Worm (Caenorhabditis elegans): Measurements from ENCODE around the gene ddn-3.
"Not testable (repeated sequence)": the region's sequence is repeated elsewhere in the genome, so short reads cannot be mapped to it uniquely, and the experiment has no call there.

ddn-3 gene

DNA sequence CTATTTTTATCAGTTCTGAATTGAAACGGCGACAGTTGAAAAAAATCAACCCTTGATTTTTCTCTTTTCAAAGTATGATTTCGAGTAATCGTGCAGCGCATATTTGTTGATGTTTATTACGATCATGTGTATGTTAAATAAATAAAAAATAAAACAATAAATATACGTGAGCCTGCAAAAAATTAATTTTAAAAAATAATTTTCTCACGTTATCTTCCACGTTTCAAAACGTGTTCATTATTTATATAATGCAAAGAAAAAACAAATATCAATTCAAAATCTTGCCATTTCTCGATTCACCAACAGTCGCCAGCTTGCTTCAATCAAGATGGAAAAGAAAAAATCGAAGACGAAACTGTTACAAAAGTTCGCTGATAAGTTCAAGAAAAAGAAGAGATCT, 27.8 kb downstream of the ddn-3 start, which contains the start of gene F40G12.10:
F40G12.10 (plus strand) TSS at position 301 of the 400 bp plus-strand sequence.
- TF ChIP-seq lsy-2 (tag; optimal IDR thresholded peaks at IDR 0.05) (no peak), nhr-10 (tag; optimal IDR thresholded peaks at IDR 0.05) (no peak), elt-3 (tag; optimal IDR thresholded peaks at IDR 0.05) (no peak), nhr-23 (tag; optimal IDR thresholded peaks at IDR 0.05) (no peak), lin-39 (tag; optimal IDR thresholded peaks at IDR 0.05) (no peak), lin-11 (tag; optimal IDR thresholded peaks at IDR 0.05) (no peak), F13H6.1 (tag; optimal IDR thresholded peaks at IDR 0.05) (no peak), unc-39 (tag; optimal IDR thresholded peaks at IDR 0.05) (no peak), nhr-12 (tag; optimal IDR thresholded peaks at IDR 0.05) (no peak), blmp-1 (tag; optimal IDR thresholded peaks at IDR 0.05; ENCODE audit: insufficient read depth) (no peak), ceh-82 (tag; optimal IDR thresholded peaks at IDR 0.05) (no peak), nhr-77 (tag; optimal IDR thresholded peaks at IDR 0.05) (no peak), peb-1 (tag; optimal IDR thresholded peaks at IDR 0.05) (no peak), mdl-1 (tag; optimal IDR thresholded peaks at IDR 0.05) (no peak), unc-55 (GFP tag; optimal IDR thresholded peaks at IDR 0.05) (no peak), lin-13 (GFP tag; optimal IDR thresholded peaks at IDR 0.05) (no peak), gmeb-1 (tag; optimal IDR thresholded peaks at IDR 0.05) (no peak)

DNA sequence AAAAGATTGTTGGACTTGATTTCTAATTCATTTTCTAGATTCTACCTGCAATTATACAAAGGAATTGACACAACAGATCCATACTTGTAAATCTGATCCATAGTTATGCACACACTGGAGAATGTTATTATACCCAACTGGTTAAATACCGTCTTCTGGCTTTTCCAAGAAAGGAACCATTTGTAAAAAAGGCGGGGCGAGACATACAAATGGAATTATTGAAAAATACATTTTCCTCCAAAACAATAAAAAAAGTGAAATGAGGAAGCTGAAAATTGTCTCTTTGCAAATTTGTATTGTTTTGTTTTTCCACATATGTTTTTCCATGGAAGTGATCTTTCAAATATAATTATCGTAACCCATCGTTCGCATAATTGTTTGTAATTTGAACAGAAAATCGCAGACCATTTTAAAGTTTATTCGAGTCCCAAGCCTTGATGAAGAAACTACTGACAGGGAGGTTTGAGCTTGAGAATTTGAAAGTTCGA, 28.7 kb downstream of the ddn-3 start, which contains the start of the genes srt-74 and F40G12.9:
srt-74 (minus strand) TSS at position 101 of the 488 bp plus-strand sequence.
F40G12.9 (plus strand) TSS at position 438 of the 488 bp plus-strand sequence.
- no peak for TF ChIP-seq snpc-4 (tag; optimal IDR thresholded peaks at IDR 0.05)
- no peak for TF ChIP-seq fos-1 (tag; optimal IDR thresholded peaks at IDR 0.05)

DNA sequence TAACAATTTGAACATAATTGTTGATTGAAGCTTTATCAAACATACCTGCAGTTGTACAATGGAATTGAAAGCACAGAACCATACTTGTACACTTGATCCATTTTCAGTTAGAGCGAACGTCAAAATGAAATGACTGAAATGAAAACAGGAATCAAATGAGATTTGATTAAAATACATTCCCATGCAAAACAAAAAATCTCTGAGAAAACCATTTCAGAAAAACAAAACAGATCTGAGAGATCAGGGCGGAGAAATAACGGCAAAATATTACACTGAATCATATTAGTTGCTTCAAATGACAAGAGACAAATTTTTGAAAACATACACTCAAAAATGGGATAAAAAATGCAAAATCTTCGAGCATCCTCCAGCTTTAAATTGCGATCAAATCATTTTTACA, 31.2 kb downstream of the ddn-3 start, which contains the start of gene srt-33:
srt-33 (minus strand) TSS at position 101 of the 400 bp plus-strand sequence.
- TF ChIP-seq lin-39 (tag; optimal IDR thresholded peaks at IDR 0.05) (no peak), ama-1 (optimal IDR thresholded peaks at IDR 0.05) (no peak), nhr-23 (tag; optimal IDR thresholded peaks at IDR 0.05) (no peak), sma-9 (GFP tag; optimal IDR thresholded peaks at IDR 0.05) (no peak), sma-9 (tag; optimal IDR thresholded peaks at IDR 0.05) (no peak), ZK546.5 (tag; optimal IDR thresholded peaks at IDR 0.05) (no peak), elt-3 (tag; optimal IDR thresholded peaks at IDR 0.05) (no peak), F13H6.1 (tag; optimal IDR thresholded peaks at IDR 0.05) (no peak), ceh-82 (tag; optimal IDR thresholded peaks at IDR 0.05) (no peak), snpc-4 (tag; optimal IDR thresholded peaks at IDR 0.05) (no peak), Y55F3AM.14 (GFP tag; optimal IDR thresholded peaks at IDR 0.05) (no peak)

DNA sequence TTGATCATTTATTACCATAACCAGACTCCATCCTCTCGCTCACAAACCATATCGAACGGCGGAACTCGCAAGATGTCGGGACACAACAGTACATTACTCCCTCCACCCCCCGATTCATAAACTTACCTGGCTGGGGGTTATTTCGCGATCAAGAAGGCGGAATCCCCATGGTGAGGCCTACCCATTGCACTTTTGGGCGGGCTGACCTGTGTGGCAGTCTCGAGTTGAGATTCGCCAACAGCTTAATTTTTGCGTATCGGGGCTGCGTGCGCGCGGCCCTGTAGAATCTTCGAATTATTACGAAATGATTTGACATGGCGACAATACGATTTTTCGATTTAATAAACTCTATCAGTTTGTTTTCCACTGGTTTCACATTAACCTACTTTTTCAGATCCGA, 33.6 kb downstream of the ddn-3 start:
- peak; percentile 38 for TF ChIP-seq snpc-4 (tag; optimal IDR thresholded peaks at IDR 0.05)

DNA sequence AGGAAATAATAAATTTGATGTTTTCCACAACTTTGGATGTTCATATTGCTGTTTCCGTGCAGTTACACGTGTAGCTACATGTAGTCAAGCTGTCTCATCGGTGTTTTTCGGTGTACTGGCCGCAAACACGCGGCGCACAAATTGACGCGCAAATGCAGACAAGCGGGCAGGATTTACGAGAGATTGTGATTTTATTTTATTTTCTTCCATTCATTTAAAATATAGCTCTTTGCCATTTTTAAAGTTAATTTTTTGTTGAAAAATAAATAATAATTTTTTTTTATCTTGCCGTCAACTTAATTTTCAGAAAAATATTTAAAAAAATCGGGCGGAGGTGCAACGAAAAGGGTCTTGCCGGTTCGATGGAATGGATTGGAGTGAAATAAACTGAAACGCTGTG, 36.7 kb downstream of the ddn-3 start, which contains the start of gene F40G12.7:
F40G12.7 (plus strand) TSS at position 301 of the 400 bp plus-strand sequence.
- not testable (repeated sequence) for TF ChIP-seq zag-1 (tag; optimal IDR thresholded peaks at IDR 0.05); ama-1 (optimal IDR thresholded peaks at IDR 0.05); sma-3 (GFP tag; optimal IDR thresholded peaks at IDR 0.05)

ce11 chrV:14273019-14273418, 38.0 kb downstream of the ddn-3 start, which contains the start of gene F40G12.6:
TSS of gene F40G12.6 (minus strand) at chrV:14273119.
- TF ChIP-seq sma-9 (GFP tag; optimal IDR thresholded peaks at IDR 0.05) (no peak), sma-9 (tag; optimal IDR thresholded peaks at IDR 0.05) (no peak), unc-62 (GFP tag; optimal IDR thresholded peaks at IDR 0.05) (no peak), unc-39 (tag; optimal IDR thresholded peaks at IDR 0.05) (no peak), sma-3 (GFP tag; optimal IDR thresholded peaks at IDR 0.05) (no peak), ztf-11 (tag; optimal IDR thresholded peaks at IDR 0.05) (no peak), mab-5 (tag; optimal IDR thresholded peaks at IDR 0.05) (no peak), F13H6.1 (tag; optimal IDR thresholded peaks at IDR 0.05) (no peak), ztf-4 (tag; optimal IDR thresholded peaks at IDR 0.05) (no peak), R02D3.7 (tag; optimal IDR thresholded peaks at IDR 0.05) (no peak), lin-39 (tag; optimal IDR thresholded peaks at IDR 0.05) (no peak), blmp-1 (tag; optimal IDR thresholded peaks at IDR 0.05; ENCODE audit: insufficient read depth) (no peak), elt-1 (tag; optimal IDR thresholded peaks at IDR 0.05) (no peak)

Measured in whole organism, L2 larva.